Fruit fly (Drosophila melanogaster) whole organism, embryonic: ENCODE results near the gene Ythdf.

Source experiments
- ATbp ChIP-seq: fragments of 200-800 bp; sonication (Bioruptor generic); optimal IDR thresholded peaks from 2 replicates; lab custom pipeline; 2017; ENCODE audit warnings: missing biosample characterization, mild to moderate bottlenecking, missing genetic modification characterization, missing genetic modification reagents
- Bdp1 ChIP-seq: fragments of 200-800 bp; sonication (Bioruptor generic); optimal IDR thresholded peaks from 3 replicates; lab custom pipeline; 2016; ENCODE audit warnings: missing biosample characterization, missing genetic modification characterization
- CG10565 ChIP-seq: fragments of 200-800 bp; sonication (Bioruptor generic); optimal IDR thresholded peaks from 3 replicates; lab custom pipeline; 2016; ENCODE audit warnings: missing biosample characterization, mild to moderate bottlenecking, missing genetic modification characterization
- CG11085 ChIP-seq: fragments of 200-800 bp; sonication (Bioruptor generic); IDR thresholded peaks from 2 replicates; pipeline ENCODE4 v1.3.6; 2022; ENCODE audit warnings: missing biosample characterization, missing genetic modification characterization
- CG12659 ChIP-seq: fragments of 200-800 bp; sonication (Bioruptor generic); optimal IDR thresholded peaks from 3 replicates; lab custom pipeline; 2017; ENCODE audit warnings: mild to moderate bottlenecking, missing biosample characterization, missing genetic modification reagents, missing genetic modification characterization
- CG13624 ChIP-seq: fragments of 200-800 bp; sonication (Bioruptor generic); optimal IDR thresholded peaks from 2 replicates; lab custom pipeline; 2016; ENCODE audit warnings: missing biosample characterization, missing genetic modification characterization
- CG14667 ChIP-seq: fragments of 200-800 bp; sonication (Bioruptor generic); IDR thresholded peaks from 2 replicates; pipeline ENCODE4 v1.3.6; 2022; ENCODE audit warnings: missing biosample characterization, missing genetic modification characterization
- CG1602 ChIP-seq: fragments of 200-800 bp; sonication (Bioruptor generic); optimal IDR thresholded peaks from 3 replicates; lab custom pipeline; 2016; ENCODE audit warnings: missing biosample characterization, missing genetic modification characterization
- CG16815 ChIP-seq: fragments of 200-800 bp; sonication (Bioruptor generic); optimal IDR thresholded peaks from 3 replicates; lab custom pipeline; 2017; ENCODE audit warnings: missing biosample characterization, mild to moderate bottlenecking, missing genetic modification characterization
- CG2889 ChIP-seq: fragments of 200-800 bp; sonication (Bioruptor generic); IDR thresholded peaks from 3 replicates; pipeline ENCODE4 v1.3.6; 2022; ENCODE audit warnings: missing biosample characterization, missing genetic modification characterization
- CG30403 ChIP-seq: fragments of 200-800 bp; sonication (Bioruptor generic); optimal IDR thresholded peaks from 3 replicates; lab custom pipeline; 2016; ENCODE audit warnings: missing biosample characterization, missing genetic modification characterization
- CG31224 ChIP-seq: fragments of 200-800 bp; sonication (Bioruptor generic); IDR thresholded peaks from 2 replicates; pipeline ENCODE4 v1.3.6; 2022; ENCODE audit warnings: missing biosample characterization, missing genetic modification characterization
- CG31365 ChIP-seq: fragments of 200-800 bp; sonication (Bioruptor generic); optimal IDR thresholded peaks from 2 replicates; lab custom pipeline; 2018; ENCODE audit warnings: missing biosample characterization, mild to moderate bottlenecking, missing genetic modification characterization
- CG42726 ChIP-seq: fragments of 200-800 bp; sonication (Bioruptor generic); IDR thresholded peaks from 2 replicates; pipeline ENCODE4 v1.3.6; 2022; ENCODE audit warnings: missing biosample characterization, missing genetic modification characterization; ENCODE audit not compliant: partially characterized antibody
- CG6175 ChIP-seq: fragments of 200-800 bp; sonication (Bioruptor generic); IDR thresholded peaks from 3 replicates; pipeline ENCODE4 v1.3.6; 2022; ENCODE audit warnings: missing biosample characterization, missing genetic modification characterization
- CG6791 ChIP-seq: fragments of 200-800 bp; sonication (Bioruptor generic); IDR thresholded peaks from 3 replicates; pipeline ENCODE4 v1.3.6; 2022; ENCODE audit warnings: missing biosample characterization, missing genetic modification characterization; ENCODE audit not compliant: partially characterized antibody
- CG8290 ChIP-seq, 3 experiments: fragments of 200-800 bp; sonication (Bioruptor generic); optimal IDR thresholded peaks; 2 replicates each; lab custom pipeline; 2016 to 2019; ENCODE audit warnings: missing biosample characterization in 3 of 3, missing genetic modification characterization in 3 of 3, mild to moderate bottlenecking in 2 of 3, moderate library complexity in 1 of 3
- CkIIα-i1 ChIP-seq: fragments of 200-800 bp; sonication (Bioruptor generic); IDR thresholded peaks from 2 replicates; pipeline ENCODE4 v1.3.6; 2022; ENCODE audit warnings: missing biosample characterization, missing genetic modification characterization
- Dad ChIP-seq: fragments of 200-800 bp; sonication (Bioruptor generic); optimal IDR thresholded peaks from 3 replicates; lab custom pipeline; 2016; ENCODE audit warnings: missing biosample characterization, missing genetic modification characterization
- Doc2 ChIP-seq: fragments of 200-800 bp; sonication (Bioruptor generic); IDR thresholded peaks from 2 replicates; pipeline ENCODE4 v1.3.6; 2022; ENCODE audit warnings: missing biosample characterization, missing genetic modification characterization
- Hand ChIP-seq: fragments of 200-800 bp; sonication (Bioruptor generic); optimal IDR thresholded peaks from 2 replicates; lab custom pipeline; 2017; ENCODE audit warnings: mild to moderate bottlenecking, missing biosample characterization, missing genetic modification reagents, missing genetic modification characterization
- Lhr ChIP-seq: fragments of 200-800 bp; sonication (Bioruptor generic); optimal IDR thresholded peaks from 3 replicates; lab custom pipeline; 2017; ENCODE audit warnings: mild to moderate bottlenecking, missing biosample characterization, missing genetic modification reagents, missing genetic modification characterization
- Mrtf ChIP-seq: fragments of 200-800 bp; sonication (Bioruptor generic); IDR thresholded peaks from 3 replicates; pipeline ENCODE4 v1.3.6; 2022; ENCODE audit warnings: missing biosample characterization, missing genetic modification characterization
- NC2β ChIP-seq: fragments of 200-800 bp; sonication (Bioruptor generic); optimal IDR thresholded peaks from 2 replicates; lab custom pipeline; 2016; ENCODE audit warnings: missing biosample characterization, missing genetic modification characterization
- Optix ChIP-seq: fragments of 200-800 bp; sonication (Bioruptor generic); IDR thresholded peaks from 3 replicates; pipeline ENCODE4 v1.3.6; 2022; ENCODE audit warnings: missing biosample characterization, missing genetic modification characterization
- Sin3A ChIP-seq: fragments of >200 bp; optimal IDR thresholded peaks from 2 replicates; lab custom pipeline; 2018
- Six4 ChIP-seq: fragments of 200-800 bp; sonication (Bioruptor generic); optimal IDR thresholded peaks from 2 replicates; lab custom pipeline; 2016; ENCODE audit warnings: missing biosample characterization, missing genetic modification characterization
- TFAM ChIP-seq: fragments of 200-800 bp; sonication (Bioruptor generic); optimal IDR thresholded peaks from 2 replicates; lab custom pipeline; 2017; ENCODE audit warnings: missing biosample characterization, missing genetic modification characterization, inconsistent platforms
- bcd ChIP-seq: fragments of 200-800 bp; sonication (Bioruptor generic); optimal IDR thresholded peaks from 2 replicates; lab custom pipeline; 2017; ENCODE audit warnings: missing biosample characterization, mild to moderate bottlenecking, missing genetic modification characterization
- br ChIP-seq: fragments of >200 bp; optimal IDR thresholded peaks from 2 replicates; lab custom pipeline; 2017
- dmrt99B ChIP-seq: fragments of 200-800 bp; sonication (Bioruptor generic); optimal IDR thresholded peaks from 2 replicates; lab custom pipeline; 2018; ENCODE audit warnings: missing biosample characterization, mild to moderate bottlenecking, missing genetic modification characterization, moderate library complexity
- eyg ChIP-seq: fragments of 200-800 bp; sonication (Bioruptor generic); optimal IDR thresholded peaks from 3 replicates; lab custom pipeline; 2016; ENCODE audit warnings: missing biosample characterization, missing genetic modification characterization
- fd102C ChIP-seq: fragments of 200-800 bp; sonication (Bioruptor generic); optimal IDR thresholded peaks from 2 replicates; lab custom pipeline; 2018; ENCODE audit warnings: missing biosample characterization, mild to moderate bottlenecking, missing genetic modification characterization, moderate library complexity
- fd64A ChIP-seq: fragments of 200-800 bp; sonication (Bioruptor generic); optimal IDR thresholded peaks from 3 replicates; lab custom pipeline; 2018; ENCODE audit warnings: missing biosample characterization, mild to moderate bottlenecking, missing genetic modification characterization
- gfzf ChIP-seq: fragments of 200-800 bp; sonication (Bioruptor generic); optimal IDR thresholded peaks from 2 replicates; lab custom pipeline; 2016; ENCODE audit warnings: missing biosample characterization, mild to moderate bottlenecking, missing genetic modification characterization, moderate library complexity
- gsb-n ChIP-seq: fragments of 200-800 bp; sonication (Bioruptor generic); optimal IDR thresholded peaks from 3 replicates; lab custom pipeline; 2018; ENCODE audit warnings: missing biosample characterization, mild to moderate bottlenecking, missing genetic modification characterization
- hbn ChIP-seq: fragments of 200-800 bp; sonication (Bioruptor generic); IDR thresholded peaks from 2 replicates; pipeline ENCODE4 v1.3.6; 2022; ENCODE audit warnings: missing biosample characterization, missing genetic modification characterization; ENCODE audit not compliant: partially characterized antibody
- lola ChIP-seq, 3 experiments: fragments of >200 bp in 2 of 3; fragments of 200-800 bp in 1 of 3; sonication (Bioruptor generic) in 1 of 3; optimal IDR thresholded peaks; 2 replicates each; lab custom pipeline; 2017 to 2019; ENCODE audit warnings: missing biosample characterization in 3 of 3, missing genetic modification characterization in 3 of 3, mild to moderate bottlenecking in 1 of 3, moderate library complexity in 1 of 3
- nerfin-2 ChIP-seq: fragments of 200-800 bp; sonication (Bioruptor generic); IDR thresholded peaks from 2 replicates; pipeline ENCODE4 v1.3.6; 2022; ENCODE audit warnings: missing biosample characterization, missing genetic modification characterization; ENCODE audit not compliant: partially characterized antibody
- p53 ChIP-seq: fragments of 200-800 bp; sonication (Bioruptor generic); optimal IDR thresholded peaks from 2 replicates; lab custom pipeline; 2016; ENCODE audit warnings: missing biosample characterization, missing genetic modification characterization
- phol ChIP-seq: fragments of 200-800 bp; sonication (Bioruptor generic); optimal IDR thresholded peaks from 3 replicates; lab custom pipeline; 2018; ENCODE audit warnings: missing biosample characterization, mild to moderate bottlenecking, missing genetic modification characterization, moderate library complexity
- scrt ChIP-seq: fragments of 200-800 bp; sonication (Bioruptor generic); optimal IDR thresholded peaks from 2 replicates; lab custom pipeline; 2018; ENCODE audit warnings: missing biosample characterization, mild to moderate bottlenecking, missing genetic modification characterization, moderate library complexity
- sima ChIP-seq: fragments of 200-800 bp; sonication (Bioruptor generic); optimal IDR thresholded peaks from 2 replicates; lab custom pipeline; 2016; ENCODE audit warnings: missing biosample characterization, missing genetic modification characterization
- sisA ChIP-seq: fragments of 200-800 bp; sonication (Bioruptor generic); IDR thresholded peaks from 2 replicates; pipeline ENCODE4 v1.3.6; 2022; ENCODE audit warnings: missing biosample characterization, missing genetic modification characterization
- sug ChIP-seq: fragments of 200-800 bp; optimal IDR thresholded peaks from 2 replicates; lab custom pipeline; 2019; ENCODE audit warnings: missing biosample characterization, mild to moderate bottlenecking, missing genetic modification characterization, moderate library complexity
- toy ChIP-seq: fragments of 200-800 bp; sonication (Bioruptor generic); IDR thresholded peaks from 2 replicates; pipeline ENCODE4 v1.3.6; 2022; ENCODE audit warnings: missing biosample characterization, missing genetic modification characterization
- vnd ChIP-seq: fragments of 200-800 bp; sonication (Bioruptor generic); IDR thresholded peaks from 3 replicates; pipeline ENCODE4 v1.3.6; 2022; ENCODE audit warnings: missing biosample characterization, missing genetic modification characterization; ENCODE audit not compliant: partially characterized antibody
- z ChIP-seq: fragments of 200-800 bp; sonication (Bioruptor generic); IDR thresholded peaks from 3 replicates; pipeline ENCODE4 v1.3.6; 2022; ENCODE audit warnings: missing biosample characterization, missing genetic modification characterization
- zf30C ChIP-seq: fragments of 200-800 bp; sonication (Bioruptor generic); optimal IDR thresholded peaks from 3 replicates; lab custom pipeline; 2018; ENCODE audit warnings: missing biosample characterization, mild to moderate bottlenecking, missing genetic modification characterization

The Ythdf gene

dm6 chr3R:25024895-25025557 lies 14.0 kb downstream of the Ythdf start, which contains the start of the genes EMC6 and Hr96 (continued):
- TF ChIP-seq CG42726 (no peak), CG31224 (GFP tag; lab: Robert Waterston, UW) (peak; percentile 83), vnd (GFP tag; lab: Robert Waterston, UW) (peak; percentile 60; the same call in 2 of the 3 replicates), zf30C (GFP tag; lab: Kevin White, UChicago) (peak; percentile 99), Six4 (GFP tag; lab: Kevin White, UChicago) (peak; percentile 91), CG11085 (GFP tag; lab: Robert Waterston, UW) (peak; percentile 90), gsb-n (tag; lab: Kevin White, UChicago) (no peak), CG6791 (GFP tag; lab: Robert Waterston, UW) (peak; percentile 70), CG10565 (peak; percentile 67), sisA (GFP tag; lab: Robert Waterston, UW) (peak; percentile 93), gfzf (GFP tag; lab: Kevin White, UChicago) (peak; percentile 66), CG2889 (GFP tag; lab: Robert Waterston, UW) (peak; percentile 85), sug (tag; lab: Kevin White, UChicago) (peak; percentile 93), CkIIα-i1 (peak; percentile 45; the same call in 1 of the 2 replicates), Sin3A (lab: Kevin White, UChicago) (peak; percentile 70), z (GFP tag; lab: Robert Waterston, UW) (peak; percentile 7; the same call in 1 of the 3 replicates), CG8290 (GFP tag; optimal IDR thresholded peaks at IDR 0.05; lab: Kevin White, UChicago) (no peak), CG8290 (tag; optimal IDR thresholded peaks at IDR 0.05; lab: Kevin White, UChicago) (peak in 1 of 2 experiments; percentile 98), Bdp1 (peak; percentile 85), phol (tag; lab: Kevin White, UChicago) (peak; percentile 94), Doc2 (peak; percentile 61; the same call in 1 of the 2 replicates), CG14667 (GFP tag; lab: Robert Waterston, UW) (peak; percentile 88), Mrtf (GFP tag; lab: Robert Waterston, UW) (peak; percentile 91), ATbp (GFP tag; lab: Kevin White, UChicago) (peak; percentile 84), Dad (GFP tag; lab: Kevin White, UChicago) (peak; percentile 95), Lhr (peak; percentile 78), CG30403 (GFP tag; lab: Kevin White, UChicago) (peak; percentile 97), sima (GFP tag; lab: Kevin White, UChicago) (peak; percentile 36), Hand (GFP tag; lab: Kevin White, UChicago) (peak; percentile 73), dmrt99B (no peak), bcd (GFP tag; lab: Kevin White, UChicago) (peak; percentile 94), p53 (GFP tag; lab: Kevin White, UChicago) (peak; percentile 78), fd102C (GFP tag; lab: Kevin White, UChicago) (peak; percentile 63), NC2β (GFP tag; lab: Kevin White, UChicago) (peak; percentile 95), scrt (no peak), fd64A (GFP tag; lab: Kevin White, UChicago) (peak; percentile 76), br (no peak), eyg (peak; percentile 88), CG6175 (GFP tag; lab: Robert Waterston, UW) (peak; percentile 87), CG13624 (GFP tag; lab: Kevin White, UChicago) (peak; percentile 96), lola (GFP tag; optimal IDR thresholded peaks at IDR 0.05; lab: Kevin White, UChicago) (peak in 1 of 3 experiments; percentile 90), CG16815 (GFP tag; lab: Kevin White, UChicago) (peak; percentile 88), toy (peak; percentile 78), TFAM (peak; percentile 68), CG12659 (GFP tag; lab: Kevin White, UChicago) (peak; percentile 97), CG31365 (tag; lab: Kevin White, UChicago) (peak; percentile 66), hbn (peak; percentile 45), CG1602 (GFP tag; lab: Kevin White, UChicago) (peak; percentile 93), nerfin-2 (GFP tag; lab: Robert Waterston, UW) (peak; percentile 74; the same call in 1 of the 2 replicates), Optix (peak; percentile 86)
